Worm (Caenorhabditis elegans): Measurements from ENCODE around the gene gana-1.

DNA sequence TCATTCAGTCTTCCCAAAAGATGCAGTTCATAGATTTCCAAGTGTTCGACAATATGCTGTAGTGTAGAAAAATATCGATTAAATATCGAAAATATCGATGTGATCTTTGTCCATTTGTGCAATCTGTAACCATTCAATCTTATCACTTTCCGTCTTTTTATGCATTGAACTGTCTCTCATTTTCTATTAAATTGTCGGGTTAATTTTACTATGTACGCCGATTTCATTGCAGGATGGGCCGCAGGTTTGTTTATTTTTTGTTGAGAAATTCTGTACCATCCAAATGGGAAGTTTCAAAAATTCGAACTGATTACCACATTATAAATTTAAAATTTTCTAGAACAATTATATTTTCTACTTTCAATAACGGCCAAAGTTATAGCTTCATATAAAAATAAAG lies 2.8 kb upstream of the gana-1 start, which contains the start of gene R07B7.8:
- TF ChIP-seq sox-4 (tag; optimal IDR thresholded peaks at IDR 0.05) = no peak
- no peak for TF ChIP-seq fkh-10 (GFP tag; optimal IDR thresholded peaks at IDR 0.05)
- no peak for TF ChIP-seq irx-1 (tag; optimal IDR thresholded peaks at IDR 0.05)
- no peak for TF ChIP-seq egl-27 (tag; optimal IDR thresholded peaks at IDR 0.05)
- no peak for TF ChIP-seq snpc-4 (tag; optimal IDR thresholded peaks at IDR 0.05)
